Fruit fly (Drosophila melanogaster) whole organism, embryonic: ENCODE results near the gene CG6106.

Experiments used
- Asciz ChIP-seq: fragments of 200-800 bp; sonication (Bioruptor generic); optimal IDR thresholded peaks from 2 replicates; lab custom pipeline; 2017; ENCODE audit warnings: missing biosample characterization, mild to moderate bottlenecking, missing genetic modification characterization, missing genetic modification reagents
- Blimp-1 ChIP-seq: fragments of 200-800 bp; sonication (Bioruptor generic); optimal IDR thresholded peaks from 3 replicates; lab custom pipeline; 2018; ENCODE audit warnings: missing biosample characterization, missing genetic modification characterization, mild to moderate bottlenecking, moderate library complexity, missing genetic modification reagents
- CG10462 ChIP-seq: fragments of 200-800 bp; sonication (Bioruptor generic); optimal IDR thresholded peaks from 2 replicates; lab custom pipeline; 2016; ENCODE audit warnings: missing biosample characterization, missing genetic modification characterization
- CG10979 ChIP-seq: fragments of 200-800 bp; sonication (Bioruptor generic); optimal IDR thresholded peaks from 2 replicates; lab custom pipeline; 2018; ENCODE audit warnings: missing biosample characterization, mild to moderate bottlenecking, missing genetic modification characterization, moderate library complexity
- CG1233 ChIP-seq: fragments of 200-800 bp; sonication (Bioruptor generic); optimal IDR thresholded peaks from 4 replicates; lab custom pipeline; 2018; ENCODE audit warnings: missing biosample characterization, mild to moderate bottlenecking, missing genetic modification characterization
- CG12391 ChIP-seq: fragments of 200-800 bp; sonication (Bioruptor generic); optimal IDR thresholded peaks from 3 replicates; lab custom pipeline; 2018; ENCODE audit warnings: missing biosample characterization, mild to moderate bottlenecking, missing genetic modification characterization, moderate library complexity
- CG12659 ChIP-seq: fragments of 200-800 bp; sonication (Bioruptor generic); optimal IDR thresholded peaks from 3 replicates; lab custom pipeline; 2017; ENCODE audit warnings: mild to moderate bottlenecking, missing biosample characterization, missing genetic modification reagents, missing genetic modification characterization
- CG14014 ChIP-seq: fragments of 200-800 bp; sonication (Bioruptor generic); IDR thresholded peaks from 2 replicates; pipeline ENCODE4 v1.3.6; 2022; ENCODE audit warnings: missing biosample characterization, missing genetic modification characterization
- CG17361 ChIP-seq: fragments of 200-800 bp; sonication (Bioruptor generic); IDR thresholded peaks from 3 replicates; pipeline ENCODE4 v1.3.6; 2022; ENCODE audit warnings: missing biosample characterization, missing genetic modification characterization
- CG1792 ChIP-seq: fragments of 200-800 bp; sonication (Bioruptor generic); optimal IDR thresholded peaks from 2 replicates; lab custom pipeline; 2016; ENCODE audit warnings: missing biosample characterization, missing genetic modification characterization
- CG18764 ChIP-seq: fragments of 200-800 bp; sonication (Bioruptor generic); optimal IDR thresholded peaks from 3 replicates; lab custom pipeline; 2016; ENCODE audit warnings: missing biosample characterization, missing genetic modification characterization
- CG30020 ChIP-seq: fragments of 200-800 bp; optimal IDR thresholded peaks from 2 replicates; lab custom pipeline; 2019; ENCODE audit warnings: missing biosample characterization, mild to moderate bottlenecking, missing genetic modification characterization, moderate library complexity
- CG32767 ChIP-seq: fragments of 200-800 bp; sonication (Bioruptor generic); IDR thresholded peaks from 2 replicates; pipeline ENCODE4 v1.3.6; 2022; ENCODE audit warnings: missing biosample characterization, missing genetic modification characterization
- CG33213 ChIP-seq: fragments of 200-800 bp; sonication (Bioruptor generic); optimal IDR thresholded peaks from 3 replicates; lab custom pipeline; 2016; ENCODE audit warnings: missing biosample characterization, missing genetic modification characterization
- CG34376 ChIP-seq: fragments of 200-800 bp; sonication (Bioruptor generic); optimal IDR thresholded peaks from 2 replicates; lab custom pipeline; 2018; ENCODE audit warnings: missing biosample characterization, mild to moderate bottlenecking, missing genetic modification characterization
- CG4328 ChIP-seq: fragments of 200-800 bp; sonication (Bioruptor generic); optimal IDR thresholded peaks from 3 replicates; lab custom pipeline; 2017; ENCODE audit warnings: missing biosample characterization, missing genetic modification reagents, missing genetic modification characterization
- CG4730 ChIP-seq: fragments of 200-800 bp; sonication (Bioruptor generic); IDR thresholded peaks from 2 replicates; pipeline ENCODE4 v1.3.6; 2022; ENCODE audit warnings: missing biosample characterization, missing genetic modification characterization
- CG6175 ChIP-seq: fragments of 200-800 bp; sonication (Bioruptor generic); IDR thresholded peaks from 3 replicates; pipeline ENCODE4 v1.3.6; 2022; ENCODE audit warnings: missing biosample characterization, missing genetic modification characterization
- CG7963 ChIP-seq: fragments of 200-800 bp; sonication (Bioruptor generic); IDR thresholded peaks from 3 replicates; pipeline ENCODE4 v1.3.6; 2022; ENCODE audit warnings: missing biosample characterization, missing genetic modification characterization; ENCODE audit not compliant: partially characterized antibody
- CG8944 ChIP-seq: fragments of 200-800 bp; sonication (Bioruptor generic); optimal IDR thresholded peaks from 3 replicates; lab custom pipeline; 2016; ENCODE audit warnings: missing biosample characterization, missing genetic modification characterization
- Elba2 ChIP-seq: fragments of 200-800 bp; sonication (Bioruptor generic); optimal IDR thresholded peaks from 3 replicates; lab custom pipeline; 2016; ENCODE audit warnings: missing biosample characterization, missing genetic modification characterization
- Fer3 ChIP-seq: fragments of 200-800 bp; sonication (Bioruptor generic); optimal IDR thresholded peaks from 2 replicates; lab custom pipeline; 2018; ENCODE audit warnings: missing biosample characterization, mild to moderate bottlenecking, missing genetic modification characterization, moderate library complexity
- Hr51 ChIP-seq, 2 experiments: fragments of 200-800 bp; sonication (Bioruptor generic); optimal IDR thresholded peaks; 2 replicates in 1 of 2; 3 replicates in 1 of 2; lab custom pipeline; 2016 to 2018; ENCODE audit warnings: missing biosample characterization in 2 of 2, missing genetic modification characterization in 2 of 2, mild to moderate bottlenecking in 1 of 2, moderate library complexity in 1 of 2
- NC2β ChIP-seq: fragments of 200-800 bp; sonication (Bioruptor generic); optimal IDR thresholded peaks from 2 replicates; lab custom pipeline; 2016; ENCODE audit warnings: missing biosample characterization, missing genetic modification characterization
- Optix ChIP-seq: fragments of 200-800 bp; sonication (Bioruptor generic); IDR thresholded peaks from 3 replicates; pipeline ENCODE4 v1.3.6; 2022; ENCODE audit warnings: missing biosample characterization, missing genetic modification characterization
- Ravus ChIP-seq: fragments of 200-800 bp; sonication (Bioruptor generic); IDR thresholded peaks from 2 replicates; pipeline ENCODE4 v1.3.6; 2022; ENCODE audit warnings: missing biosample characterization, missing genetic modification characterization
- Rx ChIP-seq: fragments of 200-800 bp; sonication (Bioruptor generic); IDR thresholded peaks from 2 replicates; pipeline ENCODE4 v1.3.6; 2022; ENCODE audit warnings: missing biosample characterization, missing genetic modification characterization
- Vsx1 ChIP-seq: fragments of 200-800 bp; sonication (Bioruptor generic); optimal IDR thresholded peaks from 2 replicates; lab custom pipeline; 2017; ENCODE audit warnings: missing biosample characterization, mild to moderate bottlenecking, missing genetic modification characterization, missing genetic modification reagents
- amos ChIP-seq: fragments of 200-800 bp; sonication (Bioruptor generic); IDR thresholded peaks from 2 replicates; pipeline ENCODE4 v1.3.6; 2022; ENCODE audit warnings: missing biosample characterization, missing genetic modification characterization; ENCODE audit not compliant: partially characterized antibody
- crp ChIP-seq, 2 experiments: fragments of 200-800 bp; sonication (Bioruptor generic); optimal IDR thresholded peaks; 2 replicates in 1 of 2; 3 replicates in 1 of 2; lab custom pipeline; 2017; ENCODE audit warnings: missing biosample characterization in 2 of 2, missing genetic modification characterization in 2 of 2, mild to moderate bottlenecking in 1 of 2, moderate library complexity in 1 of 2
- disco-r ChIP-seq: fragments of 200-800 bp; sonication (Bioruptor generic); optimal IDR thresholded peaks from 2 replicates; lab custom pipeline; 2016; ENCODE audit warnings: missing biosample characterization, missing genetic modification characterization
- eve ChIP-seq, 2 experiments: fragments of >200 bp; optimal IDR thresholded peaks; 2 replicates each; lab custom pipeline; 2017; ENCODE audit warnings: missing biosample characterization in 2 of 2, missing genetic modification characterization in 2 of 2
- eyg ChIP-seq: fragments of 200-800 bp; sonication (Bioruptor generic); optimal IDR thresholded peaks from 3 replicates; lab custom pipeline; 2016; ENCODE audit warnings: missing biosample characterization, missing genetic modification characterization
- fd64A ChIP-seq: fragments of 200-800 bp; sonication (Bioruptor generic); optimal IDR thresholded peaks from 3 replicates; lab custom pipeline; 2018; ENCODE audit warnings: missing biosample characterization, mild to moderate bottlenecking, missing genetic modification characterization
- hkb ChIP-seq, 2 experiments: fragments of 200-800 bp in 1 of 2; fragments of >200 bp in 1 of 2; sonication (Bioruptor generic) in 1 of 2; IDR thresholded peaks in 1 of 2; optimal IDR thresholded peaks in 1 of 2; 2 replicates each; pipeline versions ENCODE4 v1.3.6 to Lab custom; 2017 to 2022; ENCODE audit warnings: missing biosample characterization in 1 of 2, missing genetic modification characterization in 1 of 2
- ken ChIP-seq: fragments of 200-800 bp; sonication (Bioruptor generic); IDR thresholded peaks from 3 replicates; pipeline ENCODE4 v1.3.6; 2022; ENCODE audit warnings: missing biosample characterization, missing genetic modification characterization
- knrl ChIP-seq: fragments of 200-800 bp; sonication (Bioruptor generic); IDR thresholded peaks from 3 replicates; pipeline ENCODE4 v1.3.6; 2022; ENCODE audit warnings: missing biosample characterization, missing genetic modification characterization; ENCODE audit not compliant: partially characterized antibody
- nmo ChIP-seq: fragments of 200-800 bp; sonication (Bioruptor generic); optimal IDR thresholded peaks from 2 replicates; lab custom pipeline; 2018; ENCODE audit warnings: missing biosample characterization, mild to moderate bottlenecking, missing genetic modification characterization, moderate library complexity
- oc ChIP-seq: fragments of 200-800 bp; sonication (Bioruptor generic); optimal IDR thresholded peaks from 2 replicates; lab custom pipeline; 2018; ENCODE audit warnings: missing biosample characterization, mild to moderate bottlenecking, missing genetic modification characterization, moderate library complexity
- ranshi ChIP-seq: fragments of 200-800 bp; sonication (Bioruptor generic); IDR thresholded peaks from 2 replicates; pipeline ENCODE4 v1.3.6; 2022; ENCODE audit warnings: missing biosample characterization, missing genetic modification characterization
- sc ChIP-seq, 3 experiments: fragments of >200 bp in 2 of 3; fragments of 200-800 bp in 1 of 3; sonication (Bioruptor generic) in 1 of 3; optimal IDR thresholded peaks; 2 replicates in 2 of 3; 3 replicates in 1 of 3; lab custom pipeline; 2017; ENCODE audit warnings: mild to moderate bottlenecking in 1 of 3, missing biosample characterization in 1 of 3, missing genetic modification characterization in 1 of 3, missing genetic modification reagents in 1 of 3
- sd ChIP-seq: fragments of 200-800 bp; sonication (Bioruptor generic); optimal IDR thresholded peaks from 3 replicates; lab custom pipeline; 2018; ENCODE audit warnings: missing biosample characterization, mild to moderate bottlenecking, missing genetic modification characterization, moderate library complexity
- sob ChIP-seq: fragments of 200-800 bp; sonication (Bioruptor generic); IDR thresholded peaks from 2 replicates; pipeline ENCODE4 v1.3.6; 2022; ENCODE audit warnings: missing biosample characterization, missing genetic modification characterization
- stc ChIP-seq: fragments of 200-800 bp; sonication (Bioruptor generic); IDR thresholded peaks from 2 replicates; pipeline ENCODE4 v1.3.6; 2022; ENCODE audit warnings: missing biosample characterization, missing genetic modification characterization
- toy ChIP-seq: fragments of 200-800 bp; sonication (Bioruptor generic); IDR thresholded peaks from 2 replicates; pipeline ENCODE4 v1.3.6; 2022; ENCODE audit warnings: missing biosample characterization, missing genetic modification characterization
- wor ChIP-seq: fragments of 200-800 bp; sonication (Bioruptor generic); IDR thresholded peaks from 2 replicates; pipeline ENCODE4 v1.3.6; 2022; ENCODE audit warnings: missing biosample characterization, missing genetic modification characterization
- zen ChIP-seq: fragments of 200-800 bp; sonication (Bioruptor generic); optimal IDR thresholded peaks from 3 replicates; lab custom pipeline; 2018; ENCODE audit warnings: missing biosample characterization, mild to moderate bottlenecking, missing genetic modification characterization, moderate library complexity

The CG6106 gene

dm6 chrX:18370775-18371735 is 12.4 kb downstream of the CG6106 start (continued):
- TF ChIP-seq CG10462 (GFP tag; lab: Kevin White, UChicago) (no peak), CG14014 (GFP tag; lab: Robert Waterston, UW) (no peak), disco-r (GFP tag; lab: Kevin White, UChicago) (no peak), crp (GFP tag; optimal IDR thresholded peaks at IDR 0.05; lab: Kevin White, UChicago) (peak in 1 of 2 experiments; percentile 6), Blimp-1 (no peak), knrl (GFP tag; lab: Robert Waterston, UW) (peak; percentile 99), ranshi (0 out of 2 replicates have a peak, but pooled peaks have one; percentile 17), toy (GFP tag; lab: Robert Waterston, UW) (no peak), Ravus (GFP tag; lab: Robert Waterston, UW) (no peak), CG4730 (GFP tag; lab: Robert Waterston, UW) (no peak), amos (peak; percentile 99), zen (no peak), Elba2 (GFP tag; lab: Kevin White, UChicago) (no peak), CG1233 (GFP tag; lab: Kevin White, UChicago) (no peak), hkb (optimal IDR thresholded peaks at IDR 0.05; lab: Kevin White, UChicago) (peak; percentile 68), hkb (GFP tag; IDR thresholded peaks at IDR 0.05; lab: Robert Waterston, UW) (no peak; the same call in 1 of the 2 replicates), CG10979 (tag; lab: Kevin White, UChicago) (no peak), Fer3 (no peak), Hr51 (GFP tag; optimal IDR thresholded peaks at IDR 0.05; lab: Kevin White, UChicago) (no peak), Optix (GFP tag; lab: Robert Waterston, UW) (no peak), sc (optimal IDR thresholded peaks at IDR 0.05; lab: Kevin White, UChicago) (no peak), sc (GFP tag; optimal IDR thresholded peaks at IDR 0.05; lab: Kevin White, UChicago) (no peak), CG33213 (GFP tag; lab: Kevin White, UChicago) (peak; percentile 71), CG17361 (peak; percentile 33; the same call in 1 of the 3 replicates), CG12659 (GFP tag; lab: Kevin White, UChicago) (peak; percentile 80), oc (tag; lab: Kevin White, UChicago) (no peak), CG4328 (no peak), eve (GFP tag; optimal IDR thresholded peaks at IDR 0.05; lab: Kevin White, UChicago) (no peak), eyg (GFP tag; lab: Kevin White, UChicago) (no peak), NC2β (GFP tag; lab: Kevin White, UChicago) (no peak), ken (GFP tag; lab: Robert Waterston, UW) (no peak; the same call in 2 of the 3 replicates), CG7963 (GFP tag; lab: Robert Waterston, UW) (peak; percentile 96), wor (GFP tag; lab: Robert Waterston, UW) (no peak), Vsx1 (GFP tag; lab: Kevin White, UChicago) (no peak), CG6175 (GFP tag; lab: Robert Waterston, UW) (peak; percentile 45; the same call in 1 of the 3 replicates), Asciz (GFP tag; lab: Kevin White, UChicago) (no peak), CG18764 (GFP tag; lab: Kevin White, UChicago) (no peak), sob (peak; percentile 61), CG30020 (tag; lab: Kevin White, UChicago) (no peak), nmo (peak; percentile 43), CG32767 (GFP tag; lab: Robert Waterston, UW) (no peak; the same call in 1 of the 2 replicates), CG34376 (GFP tag; lab: Kevin White, UChicago) (peak; percentile 38), fd64A (GFP tag; lab: Kevin White, UChicago) (no peak), Rx (GFP tag; lab: Robert Waterston, UW) (no peak), stc (GFP tag; lab: Robert Waterston, UW) (no peak), CG12391 (peak; percentile 25), sd (tag; lab: Kevin White, UChicago) (peak; percentile 19), CG1792 (GFP tag; lab: Kevin White, UChicago) (peak; percentile 25), CG8944 (GFP tag; lab: Kevin White, UChicago) (peak; percentile 24)
